Worm (Caenorhabditis elegans) whole organism, young adult: ENCODE data around the gene irld-18.

Experiments used
- C06A6.2 ChIP-seq: fragments of 200-800 bp; sonication (Bioruptor generic); conservative IDR thresholded peaks from 2 replicates; pipeline ENCODE4 v1.3.6; 2022; ENCODE audit warnings: missing genetic modification characterization, missing compliant biosample characterization
- F37B4.10 ChIP-seq: fragments of 200-800 bp; sonication (Bioruptor generic); IDR thresholded peaks from 2 replicates; pipeline ENCODE4 v1.3.6; 2022; ENCODE audit warnings: missing genetic modification characterization, missing compliant biosample characterization
- F39B2.1 ChIP-seq: fragments of 200-800 bp; sonication (Bioruptor generic); IDR thresholded peaks from 2 replicates; pipeline ENCODE4 v1.3.6; 2022; ENCODE audit warnings: missing genetic modification reagents, missing genetic modification characterization, missing compliant biosample characterization
- T07F8.4 ChIP-seq: sonication (generic microtip); optimal IDR thresholded peaks from 2 replicates; lab custom pipeline; 2016; ENCODE audit warnings: mild to moderate bottlenecking, missing genetic modification characterization, moderate library complexity, missing compliant biosample characterization
- ZK185.1 ChIP-seq: sonication (generic microtip); optimal IDR thresholded peaks from 2 replicates; lab custom pipeline; 2016; ENCODE audit warnings: mild to moderate bottlenecking, missing genetic modification characterization, missing compliant biosample characterization; ENCODE audit not compliant: poor library complexity, severe bottlenecking
- akir-1 ChIP-seq: fragments of 200-800 bp; sonication (Bioruptor generic); optimal IDR thresholded peaks from 2 replicates; lab custom pipeline; 2018; ENCODE audit warnings: mild to moderate bottlenecking, missing genetic modification characterization, moderate library complexity, missing compliant biosample characterization
- bed-2 ChIP-seq: fragments of 200-800 bp; sonication (Bioruptor generic); IDR thresholded peaks from 2 replicates; pipeline ENCODE4 v1.3.6; 2022; ENCODE audit warnings: missing genetic modification reagents, missing genetic modification characterization, missing compliant biosample characterization
- ceh-27 ChIP-seq: fragments of 200-800 bp; sonication (Bioruptor generic); optimal IDR thresholded peaks from 2 replicates; lab custom pipeline; 2018; ENCODE audit warnings: mild to moderate bottlenecking, missing genetic modification characterization, moderate library complexity, missing compliant biosample characterization
- dox-1 ChIP-seq: fragments of 200-800 bp; sonication (Bioruptor generic); IDR thresholded peaks from 2 replicates; pipeline ENCODE4 v1.3.6; 2022; ENCODE audit warnings: missing genetic modification reagents, missing genetic modification characterization, missing compliant biosample characterization
- ets-4 ChIP-seq: fragments of 200-800 bp; sonication (Bioruptor generic); optimal IDR thresholded peaks from 2 replicates; lab custom pipeline; 2018; ENCODE audit warnings: mild to moderate bottlenecking, missing genetic modification characterization, missing compliant biosample characterization
- lin-54 ChIP-seq: fragments of 200-800 bp; sonication (Bioruptor generic); optimal IDR thresholded peaks from 2 replicates; lab custom pipeline; 2018; ENCODE audit warnings: mild to moderate bottlenecking, missing genetic modification characterization, missing compliant biosample characterization
- madf-3 ChIP-seq: fragments of 200-800 bp; sonication (Bioruptor generic); IDR thresholded peaks from 2 replicates; pipeline ENCODE4 v1.3.6; 2022; ENCODE audit warnings: missing genetic modification reagents, missing genetic modification characterization, missing compliant biosample characterization
- nhr-27 ChIP-seq: fragments of 200-800 bp; sonication (Bioruptor generic); optimal IDR thresholded peaks from 2 replicates; lab custom pipeline; 2018; ENCODE audit warnings: mild to moderate bottlenecking, missing genetic modification characterization, moderate library complexity, missing compliant biosample characterization
- snpc-3.4 ChIP-seq: sonication (generic microtip); optimal IDR thresholded peaks from 2 replicates; lab custom pipeline; 2017; ENCODE audit warnings: missing genetic modification characterization, mild to moderate bottlenecking, missing compliant biosample characterization, antibody characterized with exemption, moderate library complexity, missing genotype, missing genetic modification reagents

DNA sequence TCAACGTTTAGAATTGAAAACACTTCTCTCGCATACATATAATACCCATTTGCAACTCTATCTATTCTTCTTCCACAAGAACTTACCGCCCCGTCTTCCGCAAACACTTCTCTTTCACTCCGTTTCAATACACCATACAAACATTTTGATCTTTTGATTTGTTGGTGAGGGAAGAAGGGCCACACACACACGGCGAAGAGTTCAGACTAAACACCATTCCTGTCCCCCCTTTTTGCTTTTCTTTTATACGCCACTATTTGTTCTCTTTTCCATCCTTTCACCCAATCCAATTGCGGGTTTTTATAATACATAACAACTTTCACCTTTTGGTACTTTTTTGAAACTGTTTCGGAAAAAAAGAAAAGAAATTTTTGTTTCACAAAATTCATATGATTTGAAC, 24.3 kb upstream of the irld-18 start:
- TF ChIP-seq nhr-27 (no peak), akir-1 (GFP tag; lab: Kevin White, UChicago) (no peak), bed-2 (GFP tag; lab: Robert Waterston, UW) (no peak), F37B4.10 (no peak), F39B2.1 (GFP tag; lab: Robert Waterston, UW) (no peak), T07F8.4 (tag; lab: Kevin White, UChicago) (no peak), ZK185.1 (tag; lab: Kevin White, UChicago) (no peak), C06A6.2 (GFP tag; lab: Robert Waterston, UW) (no peak), lin-54 (GFP tag; lab: Kevin White, UChicago) (no peak), snpc-3.4 (tag; lab: Kevin White, UChicago) (no peak), madf-3 (GFP tag; lab: Robert Waterston, UW) (no peak), ets-4 (GFP tag; lab: Kevin White, UChicago) (no peak), ceh-27 (GFP tag; lab: Kevin White, UChicago) (no peak), dox-1 (GFP tag; lab: Robert Waterston, UW) (no peak)
